Worm (Caenorhabditis elegans): ENCODE measurements around the gene btb-20.
A peak's percentile ranks its signal among the peaks of the same experiment; 100 is the strongest.

btb-20 gene

ce11 chrII:14528233-14528802, 5.0 kb upstream of the btb-20 start, which contains the start of the genes F57C2.5 and spat-1:
Gene F57C2.5, minus strand, starts transcription at chrII:14528239.
Gene spat-1, plus strand, starts transcription at chrII:14528752.
- TF ChIP-seq hlh-30 (tag; optimal IDR thresholded peaks at IDR 0.05; ENCODE audit: insufficient read depth) (no peak), pha-4 (tag; optimal IDR thresholded peaks at IDR 0.05) (no peak), ceh-30 (tag; optimal IDR thresholded peaks at IDR 0.05) (no peak), nfya-1 (tag; optimal IDR thresholded peaks at IDR 0.05) (peak; percentile 68), pat-9 (tag; optimal IDR thresholded peaks at IDR 0.05) (no peak), ref-2 (tag; optimal IDR thresholded peaks at IDR 0.05) (peak; percentile 96), unc-3 (GFP tag; conservative IDR thresholded peaks at IDR 0.05) (no peak), unc-3 (tag; optimal IDR thresholded peaks at IDR 0.05) (peak; percentile 74), ceh-14 (tag; optimal IDR thresholded peaks at IDR 0.05) (peak; percentile 97), ceh-22 (tag; optimal IDR thresholded peaks at IDR 0.05) (no peak), rnt-1 (tag; optimal IDR thresholded peaks at IDR 0.05) (peak; percentile 92), hlh-15 (tag; optimal IDR thresholded peaks at IDR 0.05) (peak; percentile 79), fax-1 (tag; optimal IDR thresholded peaks at IDR 0.05) (peak; percentile 94), hlh-8 (tag; optimal IDR thresholded peaks at IDR 0.05) (peak; percentile 96), ceh-18 (tag; optimal IDR thresholded peaks at IDR 0.05) (peak; percentile 70), ceh-6 (GFP tag; optimal IDR thresholded peaks at IDR 0.05) (no peak), lin-11 (tag; optimal IDR thresholded peaks at IDR 0.05) (no peak), elt-2 (tag; optimal IDR thresholded peaks at IDR 0.05) (peak; percentile 90), unc-42 (tag; optimal IDR thresholded peaks at IDR 0.05) (peak; percentile 86), syd-9 (tag; optimal IDR thresholded peaks at IDR 0.05) (peak; percentile 58), ets-4 (tag; optimal IDR thresholded peaks at IDR 0.05) (peak; percentile 97), pqm-1 (tag; optimal IDR thresholded peaks at IDR 0.05) (peak; percentile 91), eyg-1 (tag; optimal IDR thresholded peaks at IDR 0.05) (peak; percentile 8), Y22D7AL.16 (tag; optimal IDR thresholded peaks at IDR 0.05) (no peak), hlh-6 (tag; optimal IDR thresholded peaks at IDR 0.05) (peak; percentile 6), K09A11.1 (tag; optimal IDR thresholded peaks at IDR 0.05; ENCODE audit: insufficient read depth) (no peak), dmd-4 (tag; optimal IDR thresholded peaks at IDR 0.05; ENCODE audit: borderline replicate concordance) (peak; percentile 56), ceh-34 (tag; optimal IDR thresholded peaks at IDR 0.05) (peak; percentile 80), ceh-24 (tag; optimal IDR thresholded peaks at IDR 0.05) (peak; percentile 53), K02D7.2 (tag; optimal IDR thresholded peaks at IDR 0.05) (no peak), zip-5 (tag; optimal IDR thresholded peaks at IDR 0.05) (peak; percentile 96), F13H6.1 (tag; optimal IDR thresholded peaks at IDR 0.05) (peak; percentile 92), C08G9.2 (tag; optimal IDR thresholded peaks at IDR 0.05) (peak; percentile 94), ceh-45 (GFP tag; IDR thresholded peaks at IDR 0.05) (no peak), pha-2 (tag; optimal IDR thresholded peaks at IDR 0.05) (peak; percentile 61), nhr-11 (tag; optimal IDR thresholded peaks at IDR 0.05) (no peak), tbx-2 (tag; optimal IDR thresholded peaks at IDR 0.05) (peak; percentile 95), fkh-10 (GFP tag; optimal IDR thresholded peaks at IDR 0.05) (no peak), T23F11.4 (GFP tag; optimal IDR thresholded peaks at IDR 0.05) (no peak), ceh-31 (tag; optimal IDR thresholded peaks at IDR 0.05) (peak; percentile 99), lim-6 (tag; optimal IDR thresholded peaks at IDR 0.05) (peak; percentile 93), ttx-3 (tag; optimal IDR thresholded peaks at IDR 0.05) (peak; percentile 49), ceh-48 (tag; optimal IDR thresholded peaks at IDR 0.05) (no peak), C38D4.7 (GFP tag; optimal IDR thresholded peaks at IDR 0.05) (no peak), ztf-16 (tag; optimal IDR thresholded peaks at IDR 0.05) (peak; percentile 80), sdc-2 (tag; optimal IDR thresholded peaks at IDR 0.05) (peak; percentile 21), pag-3 (tag; optimal IDR thresholded peaks at IDR 0.05; ENCODE audit: borderline replicate concordance) (peak; percentile 79), madf-2 (tag; optimal IDR thresholded peaks at IDR 0.05) (peak; percentile 6), ceh-2 (tag; optimal IDR thresholded peaks at IDR 0.05) (peak; percentile 96), odd-2 (tag; optimal IDR thresholded peaks at IDR 0.05) (no peak), elt-4 (tag; optimal IDR thresholded peaks at IDR 0.05) (no peak), pax-1 (tag; optimal IDR thresholded peaks at IDR 0.05) (no peak), fkh-6 (tag; optimal IDR thresholded peaks at IDR 0.05) (peak; percentile 73)
